Fruit fly (Drosophila melanogaster) whole organism, embryonic: ENCODE measurements around the gene CG5641.

ENCODE experiments used
- BEAF-32 ChIP-seq: fragments of 200-800 bp; sonication (Bioruptor generic); optimal IDR thresholded peaks from 3 replicates; lab custom pipeline; 2017; ENCODE audit warnings: missing biosample characterization, missing genetic modification characterization, mild to moderate bottlenecking, moderate library complexity, missing genetic modification reagents
- Bgb ChIP-seq: fragments of 200-800 bp; sonication (Bioruptor generic); IDR thresholded peaks from 2 replicates; pipeline ENCODE4 v1.3.6; 2022; ENCODE audit warnings: missing biosample characterization, missing genetic modification characterization; ENCODE audit not compliant: partially characterized antibody
- Bteb2 ChIP-seq: fragments of 200-800 bp; sonication (Bioruptor generic); optimal IDR thresholded peaks from 2 replicates; lab custom pipeline; 2016; ENCODE audit warnings: missing biosample characterization, missing genetic modification characterization
- C15 ChIP-seq: fragments of 200-800 bp; sonication (Bioruptor generic); IDR thresholded peaks from 3 replicates; pipeline ENCODE4 v1.3.6; 2022; ENCODE audit warnings: missing biosample characterization, missing genetic modification characterization
- CG11398 ChIP-seq: fragments of 200-800 bp; sonication (Bioruptor generic); optimal IDR thresholded peaks from 2 replicates; lab custom pipeline; 2016; ENCODE audit warnings: missing biosample characterization, missing genetic modification characterization
- CG11456 ChIP-seq: fragments of 200-800 bp; sonication (Bioruptor generic); IDR thresholded peaks from 3 replicates; pipeline ENCODE4 v1.3.6; 2022; ENCODE audit warnings: missing biosample characterization, missing genetic modification characterization
- CG12219 ChIP-seq: fragments of 200-800 bp; sonication (Bioruptor generic); optimal IDR thresholded peaks from 3 replicates; lab custom pipeline; 2018; ENCODE audit warnings: missing biosample characterization, mild to moderate bottlenecking, missing genetic modification characterization
- CG12391 ChIP-seq: fragments of 200-800 bp; sonication (Bioruptor generic); optimal IDR thresholded peaks from 3 replicates; lab custom pipeline; 2018; ENCODE audit warnings: missing biosample characterization, mild to moderate bottlenecking, missing genetic modification characterization, moderate library complexity
- CG12744 ChIP-seq: fragments of 200-800 bp; sonication (Bioruptor generic); optimal IDR thresholded peaks from 2 replicates; lab custom pipeline; 2016; ENCODE audit warnings: missing biosample characterization, missing genetic modification characterization
- CG13424 ChIP-seq: fragments of 200-800 bp; sonication (Bioruptor generic); optimal IDR thresholded peaks from 2 replicates; lab custom pipeline; 2019; ENCODE audit warnings: missing biosample characterization, mild to moderate bottlenecking, missing genetic modification characterization, moderate library complexity
- CG13624 ChIP-seq: fragments of 200-800 bp; sonication (Bioruptor generic); optimal IDR thresholded peaks from 2 replicates; lab custom pipeline; 2016; ENCODE audit warnings: missing biosample characterization, missing genetic modification characterization
- CG14710 ChIP-seq: fragments of 200-800 bp; sonication (Bioruptor generic); optimal IDR thresholded peaks from 3 replicates; lab custom pipeline; 2019; ENCODE audit warnings: missing biosample characterization, mild to moderate bottlenecking, missing genetic modification characterization, moderate library complexity
- CG15514 ChIP-seq: fragments of 200-800 bp; sonication (Bioruptor generic); optimal IDR thresholded peaks from 3 replicates; lab custom pipeline; 2017; ENCODE audit warnings: missing biosample characterization, missing genetic modification characterization, mild to moderate bottlenecking, moderate library complexity, missing genetic modification reagents
- CG15601 ChIP-seq: fragments of 200-800 bp; sonication (Bioruptor generic); optimal IDR thresholded peaks from 3 replicates; lab custom pipeline; 2019; ENCODE audit warnings: missing biosample characterization, mild to moderate bottlenecking, missing genetic modification characterization, moderate library complexity
- CG1602 ChIP-seq: fragments of 200-800 bp; sonication (Bioruptor generic); optimal IDR thresholded peaks from 3 replicates; lab custom pipeline; 2016; ENCODE audit warnings: missing biosample characterization, missing genetic modification characterization
- CG17385 ChIP-seq: fragments of 200-800 bp; sonication (Bioruptor generic); optimal IDR thresholded peaks from 3 replicates; lab custom pipeline; 2018; ENCODE audit warnings: missing biosample characterization, mild to moderate bottlenecking, missing genetic modification characterization
- CG17829 ChIP-seq: fragments of 200-800 bp; optimal IDR thresholded peaks from 2 replicates; lab custom pipeline; 2019; ENCODE audit warnings: missing biosample characterization, mild to moderate bottlenecking, missing genetic modification characterization, moderate library complexity
- CG2202 ChIP-seq: fragments of 200-800 bp; sonication (Bioruptor generic); optimal IDR thresholded peaks from 2 replicates; lab custom pipeline; 2018; ENCODE audit warnings: missing biosample characterization, mild to moderate bottlenecking, missing genetic modification characterization
- CG2678 ChIP-seq: fragments of 200-800 bp; sonication (Bioruptor generic); optimal IDR thresholded peaks from 3 replicates; lab custom pipeline; 2019; ENCODE audit warnings: missing biosample characterization, mild to moderate bottlenecking, missing genetic modification characterization, moderate library complexity
- CG4617 ChIP-seq: fragments of 200-800 bp; sonication (Bioruptor generic); optimal IDR thresholded peaks from 3 replicates; lab custom pipeline; 2016; ENCODE audit warnings: missing biosample characterization, missing genetic modification characterization, borderline replicate concordance
- CG7786 ChIP-seq: fragments of 200-800 bp; sonication (Bioruptor generic); optimal IDR thresholded peaks from 2 replicates; lab custom pipeline; 2016; ENCODE audit warnings: missing biosample characterization, missing genetic modification characterization
- CG7928 ChIP-seq: fragments of 200-800 bp; sonication (Bioruptor generic); optimal IDR thresholded peaks from 2 replicates; lab custom pipeline; 2017; ENCODE audit warnings: missing biosample characterization, mild to moderate bottlenecking, missing genetic modification characterization
- CG8944 ChIP-seq: fragments of 200-800 bp; sonication (Bioruptor generic); optimal IDR thresholded peaks from 3 replicates; lab custom pipeline; 2016; ENCODE audit warnings: missing biosample characterization, missing genetic modification characterization
- CG9609 ChIP-seq: fragments of 200-800 bp; sonication (Bioruptor generic); optimal IDR thresholded peaks from 3 replicates; lab custom pipeline; 2016; ENCODE audit warnings: missing biosample characterization, missing genetic modification characterization
- CG9817 ChIP-seq: fragments of 200-800 bp; sonication (Bioruptor generic); optimal IDR thresholded peaks from 2 replicates; lab custom pipeline; 2018; ENCODE audit warnings: missing biosample characterization, mild to moderate bottlenecking, missing genetic modification characterization, moderate library complexity
- CG9932 ChIP-seq: fragments of 200-800 bp; sonication (Bioruptor generic); IDR thresholded peaks from 2 replicates; pipeline ENCODE4 v1.3.6; 2022; ENCODE audit warnings: missing biosample characterization, missing genetic modification characterization
- Chrac-16 ChIP-seq: fragments of 200-800 bp; sonication (Bioruptor generic); optimal IDR thresholded peaks from 3 replicates; lab custom pipeline; 2016; ENCODE audit warnings: missing biosample characterization, missing genetic modification characterization
- Doc2 ChIP-seq: fragments of 200-800 bp; sonication (Bioruptor generic); IDR thresholded peaks from 2 replicates; pipeline ENCODE4 v1.3.6; 2022; ENCODE audit warnings: missing biosample characterization, missing genetic modification characterization
- Drgx ChIP-seq: fragments of 200-800 bp; sonication (Bioruptor generic); IDR thresholded peaks from 2 replicates; pipeline ENCODE4 v1.3.6; 2022; ENCODE audit warnings: missing biosample characterization, missing genetic modification characterization
- Ets65A ChIP-seq: fragments of 200-800 bp; sonication (Bioruptor generic); peaks from one replicate; lab custom pipeline; 2016; ENCODE audit warnings: missing biosample characterization, missing genetic modification characterization
- Ets97D ChIP-seq: fragments of 200-800 bp; sonication (Bioruptor generic); optimal IDR thresholded peaks from 3 replicates; lab custom pipeline; 2016; ENCODE audit warnings: missing biosample characterization, missing genetic modification characterization
- MBD-R2 ChIP-seq: fragments of 200-800 bp; sonication (Bioruptor generic); IDR thresholded peaks from 2 replicates; pipeline ENCODE4 v1.3.6; 2022; ENCODE audit warnings: missing biosample characterization, missing genetic modification characterization
- Opbp ChIP-seq: fragments of 200-800 bp; sonication (Bioruptor generic); IDR thresholded peaks from 3 replicates; pipeline ENCODE4 v1.3.6; 2022; ENCODE audit warnings: missing biosample characterization, missing genetic modification characterization; ENCODE audit not compliant: partially characterized antibody
- YL-1 ChIP-seq: fragments of 200-800 bp; sonication (Bioruptor generic); optimal IDR thresholded peaks from 3 replicates; lab custom pipeline; 2017; ENCODE audit warnings: missing biosample characterization, mild to moderate bottlenecking, missing genetic modification characterization
- da ChIP-seq: fragments of 200-800 bp; sonication (Bioruptor generic); optimal IDR thresholded peaks from 2 replicates; lab custom pipeline; 2016; ENCODE audit warnings: missing biosample characterization, missing genetic modification characterization
- gro ChIP-seq: fragments of 200-800 bp; sonication (Bioruptor generic); optimal IDR thresholded peaks from 2 replicates; lab custom pipeline; 2016; ENCODE audit warnings: missing biosample characterization, missing genetic modification characterization
- jigr1 ChIP-seq: fragments of 200-800 bp; sonication (Bioruptor generic); IDR thresholded peaks from 3 replicates; pipeline ENCODE4 v1.3.6; 2022; ENCODE audit warnings: missing biosample characterization, missing genetic modification characterization
- jing ChIP-seq: fragments of 200-800 bp; sonication (Bioruptor generic); optimal IDR thresholded peaks from 2 replicates; lab custom pipeline; 2018; ENCODE audit warnings: missing biosample characterization, mild to moderate bottlenecking, missing genetic modification characterization
- kni ChIP-seq: fragments of 200-800 bp; sonication (Bioruptor generic); optimal IDR thresholded peaks from 3 replicates; lab custom pipeline; 2017; ENCODE audit warnings: mild to moderate bottlenecking, missing biosample characterization, missing genetic modification reagents, missing genetic modification characterization
- knrl ChIP-seq: fragments of 200-800 bp; sonication (Bioruptor generic); IDR thresholded peaks from 3 replicates; pipeline ENCODE4 v1.3.6; 2022; ENCODE audit warnings: missing biosample characterization, missing genetic modification characterization; ENCODE audit not compliant: partially characterized antibody
- mam ChIP-seq: fragments of 200-800 bp; sonication (Bioruptor generic); optimal IDR thresholded peaks from 3 replicates; lab custom pipeline; 2016; ENCODE audit warnings: missing biosample characterization, missing genetic modification characterization
- nmo ChIP-seq: fragments of 200-800 bp; sonication (Bioruptor generic); optimal IDR thresholded peaks from 2 replicates; lab custom pipeline; 2018; ENCODE audit warnings: missing biosample characterization, mild to moderate bottlenecking, missing genetic modification characterization, moderate library complexity
- otp ChIP-seq: fragments of 200-800 bp; sonication (Bioruptor generic); IDR thresholded peaks from 3 replicates; pipeline ENCODE4, ENCODE4 v1.3.6; 2022; ENCODE audit warnings: missing biosample characterization, missing genetic modification characterization
- pb ChIP-seq: fragments of 200-800 bp; sonication (Bioruptor generic); optimal IDR thresholded peaks from 3 replicates; lab custom pipeline; 2016; ENCODE audit warnings: missing biosample characterization, missing genetic modification characterization
- pzg ChIP-seq: fragments of 200-800 bp; sonication (Bioruptor generic); optimal IDR thresholded peaks from 3 replicates; lab custom pipeline; 2018; ENCODE audit warnings: missing biosample characterization, mild to moderate bottlenecking, missing genetic modification characterization, moderate library complexity
- sens-2 ChIP-seq: fragments of 200-800 bp; sonication (Bioruptor generic); IDR thresholded peaks from 2 replicates; pipeline ENCODE4 v1.3.6; 2022; ENCODE audit warnings: missing biosample characterization, missing genetic modification characterization
- so ChIP-seq: fragments of 200-800 bp; sonication (Bioruptor generic); IDR thresholded peaks from 3 replicates; pipeline ENCODE4 v1.3.6; 2022; ENCODE audit warnings: missing biosample characterization, missing genetic modification characterization
- stwl ChIP-seq: fragments of 200-800 bp; sonication (Bioruptor generic); optimal IDR thresholded peaks from 3 replicates; lab custom pipeline; 2018; ENCODE audit warnings: missing biosample characterization, mild to moderate bottlenecking, missing genetic modification characterization, moderate library complexity

Gene CG5641

dm6 chr3R:12422379-12422975, 6.6 kb downstream of the CG5641 start, which contains the start of the genes Scgbeta and CG17202 (continued):
- TF ChIP-seq CG13624 (GFP tag; lab: Kevin White, UChicago) (peak; percentile 30), CG13424 (tag; lab: Kevin White, UChicago) (peak; percentile 41), BEAF-32 (peak; percentile 37), Ets97D (peak; percentile 65), Chrac-16 (no peak), da (no peak), Opbp (GFP tag; lab: Robert Waterston, UW) (0 out of 3 replicates have a peak, but pooled peaks have one; percentile 22), YL-1 (GFP tag; lab: Kevin White, UChicago) (peak; percentile 59), CG9817 (tag; lab: Kevin White, UChicago) (no peak), CG4617 (GFP tag; lab: Kevin White, UChicago) (peak; percentile 84), CG12219 (GFP tag; lab: Kevin White, UChicago) (no peak), mam (peak; percentile 28), CG2678 (tag; lab: Kevin White, UChicago) (no peak), Doc2 (GFP tag; lab: Robert Waterston, UW) (no peak), CG2202 (no peak), pb (GFP tag; lab: Kevin White, UChicago) (no peak), CG12391 (peak; percentile 60), Drgx (GFP tag; lab: Robert Waterston, UW) (no peak), CG7786 (peak; percentile 3), CG17829 (tag; lab: Kevin White, UChicago) (peak; percentile 27), CG9932 (GFP tag; lab: Robert Waterston, UW) (peak; percentile 56), CG7928 (GFP tag; lab: Kevin White, UChicago) (peak; percentile 96), sens-2 (GFP tag; lab: Robert Waterston, UW) (no peak), CG12744 (peak; percentile 32), knrl (GFP tag; lab: Robert Waterston, UW) (peak; percentile 49; the same call in 1 of the 3 replicates), kni (GFP tag; lab: Kevin White, UChicago) (no peak), Bteb2 (GFP tag; lab: Kevin White, UChicago) (peak; percentile 7), gro (GFP tag; lab: Kevin White, UChicago) (peak; percentile 42), jigr1 (GFP tag; lab: Robert Waterston, UW) (no peak), MBD-R2 (peak; percentile 95), stwl (tag; lab: Kevin White, UChicago) (peak; percentile 41), CG11456 (GFP tag; lab: Robert Waterston, UW) (peak; percentile 38; the same call in 1 of the 3 replicates), Bgb (GFP tag; lab: Robert Waterston, UW) (peak; percentile 33; the same call in 1 of the 2 replicates), CG17385 (GFP tag; lab: Kevin White, UChicago) (no peak), pzg (GFP tag; lab: Kevin White, UChicago) (peak; percentile 78), CG8944 (GFP tag; lab: Kevin White, UChicago) (peak; percentile 25), nmo (GFP tag; lab: Kevin White, UChicago) (peak; percentile 39), otp (GFP tag; lab: Robert Waterston, UW) (peak; percentile 37; the same call in 1 of the 3 replicates), CG15514 (GFP tag; lab: Kevin White, UChicago) (peak; percentile 100), CG11398 (GFP tag; lab: Kevin White, UChicago) (peak; percentile 2), CG1602 (no peak), CG9609 (GFP tag; lab: Kevin White, UChicago) (no peak), jing (GFP tag; lab: Kevin White, UChicago) (no peak), so (GFP tag; lab: Robert Waterston, UW) (0 out of 3 replicates have a peak, but pooled peaks have one; percentile 35), C15 (GFP tag; lab: Robert Waterston, UW) (no peak), CG15601 (tag; lab: Kevin White, UChicago) (no peak), Ets65A (GFP tag; lab: Kevin White, UChicago) (peak; percentile 49), CG14710 (tag; lab: Kevin White, UChicago) (peak; percentile 73)
